Worm (Caenorhabditis elegans): ENCODE results near the gene alh-13.

- TF ChIP-seq W03F9.2 (tag; optimal IDR thresholded peaks at IDR 0.05), result no peak
- no peak for TF ChIP-seq him-1 (tag; optimal IDR thresholded peaks at IDR 0.05)
These were observed 10.9 kb downstream of the alh-13 start for ce11 chrX:12793075-12793474.
